Worm (Caenorhabditis elegans): Measurements from ENCODE around the gene ZK792.1.

DNA sequence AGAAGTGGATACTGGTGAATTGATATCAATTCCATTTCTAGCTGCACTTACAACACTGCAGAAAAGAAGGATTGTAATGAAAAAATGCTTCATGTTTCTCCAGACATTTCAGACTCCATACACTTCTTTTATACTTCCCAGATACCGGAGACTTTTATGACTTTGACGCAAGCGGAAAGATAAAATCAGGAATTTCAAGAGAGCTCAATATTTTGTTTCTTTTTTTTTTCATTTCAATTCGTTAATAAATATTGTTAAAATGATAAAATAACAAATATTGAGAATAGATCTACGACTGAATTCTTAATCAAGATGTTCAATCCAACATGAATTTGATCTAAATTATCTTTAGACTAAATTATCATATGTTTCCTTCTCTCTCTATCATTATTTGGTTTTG lies 34.2 kb upstream of the ZK792.1 start, which contains the start of gene lys-5:
- TF ChIP-seq pha-4 (tag; optimal IDR thresholded peaks at IDR 0.05) (no peak), ceh-6 (GFP tag; optimal IDR thresholded peaks at IDR 0.05) (no peak), madf-2 (tag; optimal IDR thresholded peaks at IDR 0.05) (no peak), rnt-1 (tag; optimal IDR thresholded peaks at IDR 0.05) (no peak), tbx-2 (tag; optimal IDR thresholded peaks at IDR 0.05) (no peak), ceh-14 (tag; optimal IDR thresholded peaks at IDR 0.05) (no peak)
